Fruit fly (Drosophila melanogaster) whole organism, adult: ENCODE measurements around the gene Hez.
A peak's percentile ranks its signal among the peaks of the same experiment; 100 is the strongest.

Experiments
- CG11617 ChIP-seq: fragments of 200-800 bp; sonication (Bioruptor generic); optimal IDR thresholded peaks from 2 replicates; lab custom pipeline; 2017; ENCODE audit warnings: mild to moderate bottlenecking, missing biosample characterization, missing genetic modification reagents, missing genetic modification characterization
- CG12768 ChIP-seq: fragments of 200-800 bp; sonication (Bioruptor generic); optimal IDR thresholded peaks from 2 replicates; lab custom pipeline; 2017; ENCODE audit warnings: missing biosample characterization, missing genetic modification characterization, mild to moderate bottlenecking, moderate library complexity, missing genetic modification reagents
- CG14711 ChIP-seq: fragments of 200-800 bp; sonication (Bioruptor generic); optimal IDR thresholded peaks from 2 replicates; lab custom pipeline; 2018; ENCODE audit warnings: missing biosample characterization, mild to moderate bottlenecking, missing genetic modification characterization, moderate library complexity
- CG1620 ChIP-seq: fragments of 200-800 bp; sonication (Bioruptor generic); optimal IDR thresholded peaks from 2 replicates; lab custom pipeline; 2016; ENCODE audit warnings: missing biosample characterization, missing genetic modification characterization
- CG33017 ChIP-seq: fragments of 200-800 bp; sonication (Bioruptor generic); optimal IDR thresholded peaks from 2 replicates; lab custom pipeline; 2018; ENCODE audit warnings: missing biosample characterization, mild to moderate bottlenecking, missing genetic modification characterization, moderate library complexity
- CG5204 ChIP-seq: fragments of 200-800 bp; sonication (Bioruptor generic); optimal IDR thresholded peaks from 2 replicates; lab custom pipeline; 2016; ENCODE audit warnings: missing biosample characterization, missing genetic modification characterization
- CG7045 ChIP-seq: fragments of 200-800 bp; sonication (Bioruptor generic); optimal IDR thresholded peaks from 2 replicates; lab custom pipeline; 2017; ENCODE audit warnings: missing biosample characterization, mild to moderate bottlenecking, missing genetic modification characterization
- CG7101 ChIP-seq: fragments of 200-800 bp; sonication (Bioruptor generic); optimal IDR thresholded peaks from 2 replicates; lab custom pipeline; 2018; ENCODE audit warnings: missing biosample characterization, mild to moderate bottlenecking, missing genetic modification characterization, moderate library complexity
- Clk ChIP-seq: fragments of 200-800 bp; sonication (Bioruptor generic); optimal IDR thresholded peaks from 2 replicates; lab custom pipeline; 2017; ENCODE audit warnings: missing biosample characterization, missing genetic modification characterization
- Crg-1 ChIP-seq: fragments of 200-800 bp; sonication (Bioruptor generic); optimal IDR thresholded peaks from 2 replicates; lab custom pipeline; 2016; ENCODE audit warnings: missing biosample characterization, missing genetic modification characterization
- Hr96 ChIP-seq: fragments of 200-800 bp; sonication (Bioruptor generic); optimal IDR thresholded peaks from 2 replicates; lab custom pipeline; 2016; ENCODE audit warnings: missing biosample characterization, missing genetic modification characterization
- Mnt ChIP-seq: fragments of 200-800 bp; sonication (Bioruptor generic); optimal IDR thresholded peaks from 2 replicates; lab custom pipeline; 2016; ENCODE audit warnings: missing biosample characterization, mild to moderate bottlenecking, missing genetic modification characterization
- bab1 ChIP-seq: fragments of 200-800 bp; sonication (Bioruptor generic); optimal IDR thresholded peaks from 3 replicates; lab custom pipeline; 2019; ENCODE audit warnings: missing biosample characterization, mild to moderate bottlenecking, missing genetic modification characterization, moderate library complexity
- cic ChIP-seq: fragments of 200-800 bp; sonication (Bioruptor generic); optimal IDR thresholded peaks from 2 replicates; lab custom pipeline; 2017; ENCODE audit warnings: missing biosample characterization, mild to moderate bottlenecking, missing genetic modification characterization, moderate library complexity
- cnc ChIP-seq, 2 experiments: fragments of >200 bp; optimal IDR thresholded peaks; 2 replicates each; lab custom pipeline; 2017
- kay ChIP-seq: fragments of 200-800 bp; sonication (Bioruptor generic); peaks from one replicate; lab custom pipeline; 2016; ENCODE audit warnings: missing biosample characterization, missing genetic modification characterization, borderline replicate concordance
- ovo ChIP-seq: fragments of 200-800 bp; sonication (Bioruptor generic); optimal IDR thresholded peaks from 2 replicates; lab custom pipeline; 2016; ENCODE audit warnings: missing biosample characterization, missing genetic modification characterization
- pad ChIP-seq: fragments of 200-800 bp; sonication (Bioruptor generic); optimal IDR thresholded peaks from 3 replicates; lab custom pipeline; 2017; ENCODE audit warnings: missing biosample characterization, missing genetic modification characterization, mild to moderate bottlenecking, moderate library complexity, missing genetic modification reagents
- tj ChIP-seq: fragments of 200-800 bp; sonication (Bioruptor generic); optimal IDR thresholded peaks from 3 replicates; lab custom pipeline; 2017; ENCODE audit warnings: missing biosample characterization, mild to moderate bottlenecking, missing genetic modification characterization, moderate library complexity
- toe ChIP-seq: fragments of 200-800 bp; sonication (Bioruptor generic); optimal IDR thresholded peaks from 2 replicates; lab custom pipeline; 2016; ENCODE audit warnings: missing biosample characterization, missing genetic modification characterization

Gene Hez

dm6 chr3L:9855784-9856426 is 38.6 kb downstream of the Hez start:
- TF ChIP-seq tj (peak; percentile 38), CG7045 (GFP tag; lab: Kevin White, UChicago) (peak; percentile 66), CG14711 (tag; lab: Kevin White, UChicago) (peak; percentile 69), bab1 (GFP tag; lab: Kevin White, UChicago) (peak; percentile 84), CG7101 (tag; lab: Kevin White, UChicago) (peak; percentile 82), CG12768 (GFP tag; lab: Kevin White, UChicago) (peak; percentile 60), pad (GFP tag; lab: Kevin White, UChicago) (peak; percentile 46), Crg-1 (GFP tag; lab: Kevin White, UChicago) (peak; percentile 41), cic (GFP tag; lab: Kevin White, UChicago) (peak; percentile 30), Mnt (GFP tag; lab: Kevin White, UChicago) (peak; percentile 26), ovo (no peak), cnc (optimal IDR thresholded peaks at IDR 0.05; lab: Kevin White, UChicago) (no peak), CG33017 (tag; lab: Kevin White, UChicago) (peak; percentile 72), Hr96 (GFP tag; lab: Kevin White, UChicago) (peak; percentile 80), toe (GFP tag; lab: Kevin White, UChicago) (peak; percentile 26), CG1620 (GFP tag; lab: Kevin White, UChicago) (peak; percentile 28), CG5204 (no peak), CG11617 (GFP tag; lab: Kevin White, UChicago) (peak; percentile 40), kay (no peak), Clk (peak; percentile 46)

dm6 chr3L:9854583-9855519 is 39.7 kb downstream of the Hez start, which contains the start of gene RasGAP1:
TSS of gene RasGAP1 (minus strand) at chr3L:9855285.
- peak; percentile 19 for TF ChIP-seq CG11617 (GFP tag; lab: Kevin White, UChicago)
- no peak for TF ChIP-seq Clk
- TF ChIP-seq CG7101 (tag; lab: Kevin White, UChicago) = no peak
- TF ChIP-seq CG33017 (tag; lab: Kevin White, UChicago) = peak; percentile 27
- TF ChIP-seq Crg-1 (GFP tag; lab: Kevin White, UChicago) = peak; percentile 3
- peak; percentile 43 for TF ChIP-seq bab1 (GFP tag; lab: Kevin White, UChicago)
- TF ChIP-seq ovo = no peak
- peak; percentile 39 for TF ChIP-seq pad (GFP tag; lab: Kevin White, UChicago)
- TF ChIP-seq kay = peak; percentile 80
- no peak for TF ChIP-seq CG12768 (GFP tag; lab: Kevin White, UChicago)
- TF ChIP-seq cnc (optimal IDR thresholded peaks at IDR 0.05; lab: Kevin White, UChicago) = no peak
- no peak for TF ChIP-seq CG7045 (GFP tag; lab: Kevin White, UChicago)
- peak; percentile 5 for TF ChIP-seq tj
- no peak for TF ChIP-seq CG14711 (tag; lab: Kevin White, UChicago)
- TF ChIP-seq cic (GFP tag; lab: Kevin White, UChicago) = peak; percentile 46
- TF ChIP-seq Mnt (GFP tag; lab: Kevin White, UChicago) = peak; percentile 36
- no peak for TF ChIP-seq CG1620 (GFP tag; lab: Kevin White, UChicago)

- TF ChIP-seq cic (GFP tag; lab: Kevin White, UChicago) (peak; percentile 99), Mnt (GFP tag; lab: Kevin White, UChicago) (peak; percentile 72), CG7045 (GFP tag; lab: Kevin White, UChicago) (no peak), cnc (optimal IDR thresholded peaks at IDR 0.05; lab: Kevin White, UChicago) (no peak), CG5204 (no peak), pad (GFP tag; lab: Kevin White, UChicago) (peak; percentile 36), CG33017 (tag; lab: Kevin White, UChicago) (no peak), CG12768 (GFP tag; lab: Kevin White, UChicago) (no peak), tj (peak; percentile 12), CG14711 (tag; lab: Kevin White, UChicago) (no peak), bab1 (GFP tag; lab: Kevin White, UChicago) (no peak)
These were observed 40.6 kb downstream of the Hez start for dm6 chr3L:9853895-9854470.

- TF ChIP-seq CG12768 (GFP tag; lab: Kevin White, UChicago) (no peak), CG14711 (tag; lab: Kevin White, UChicago) (peak; percentile 40)
These were observed 41.3 kb downstream of the Hez start for dm6 chr3L:9853140-9853746.

DNA sequence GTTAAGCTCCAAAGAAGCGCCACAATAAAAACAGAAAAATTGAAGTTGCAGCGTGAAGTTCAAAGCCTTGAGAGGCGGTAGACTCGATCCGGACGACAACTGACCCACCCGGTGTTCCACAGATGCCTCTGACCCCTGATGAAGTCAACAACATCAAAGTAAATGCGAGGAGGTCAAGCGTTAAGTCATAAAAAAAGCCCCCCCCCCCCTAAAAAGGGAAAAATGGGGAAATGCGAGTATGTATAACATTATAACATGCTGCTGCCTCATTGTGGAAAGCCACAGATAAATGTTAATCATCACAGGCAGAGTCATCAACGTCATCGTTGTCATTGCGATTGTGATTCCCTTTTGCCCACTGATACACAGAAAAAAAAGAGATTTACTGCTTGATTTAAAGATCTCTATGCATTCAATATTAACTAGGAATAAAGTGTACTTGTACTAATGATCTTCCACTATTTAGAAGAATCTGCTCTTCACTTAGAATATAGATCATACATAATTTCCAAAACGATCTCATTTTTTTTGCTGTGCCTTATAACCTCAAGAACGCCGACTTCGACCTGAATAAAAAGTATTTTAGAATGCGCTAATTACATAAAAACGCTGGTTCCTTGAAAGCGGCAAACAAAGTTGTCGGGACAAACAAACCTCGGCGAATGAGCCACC is 43.4 kb downstream of the Hez start:
- TF ChIP-seq CG14711 (tag; lab: Kevin White, UChicago) (no peak), CG1620 (GFP tag; lab: Kevin White, UChicago) (no peak), CG7045 (GFP tag; lab: Kevin White, UChicago) (no peak)
